Worm (Caenorhabditis elegans): ENCODE data around the gene K08D10.14.
"Not testable (repeated sequence)": the region's sequence is repeated elsewhere in the genome, so short reads cannot be mapped to it uniquely, and the experiment has no call there.

The K08D10.14 gene

ce11 chrIV:4140265-4140664 is 14.5 kb upstream of the K08D10.14 start, which contains the start of gene F49F1.18:
TSS of gene F49F1.18 (minus strand) at chrIV:4140365.
- TF ChIP-seq nhr-237 (tag; optimal IDR thresholded peaks at IDR 0.05) (no peak), nhr-10 (tag; optimal IDR thresholded peaks at IDR 0.05) (no peak), skn-1 (tag; optimal IDR thresholded peaks at IDR 0.05) (no peak), nhr-129 (tag; optimal IDR thresholded peaks at IDR 0.05) (no peak), ztf-4 (tag; optimal IDR thresholded peaks at IDR 0.05) (no peak), nhr-12 (tag; optimal IDR thresholded peaks at IDR 0.05) (no peak), ama-1 (optimal IDR thresholded peaks at IDR 0.05) (no peak), sma-3 (GFP tag; optimal IDR thresholded peaks at IDR 0.05) (no peak), mdl-1 (tag; optimal IDR thresholded peaks at IDR 0.05) (no peak), elt-3 (tag; optimal IDR thresholded peaks at IDR 0.05) (no peak), R02D3.7 (tag; optimal IDR thresholded peaks at IDR 0.05) (no peak), ceh-16 (tag; optimal IDR thresholded peaks at IDR 0.05) (no peak), lin-39 (tag; optimal IDR thresholded peaks at IDR 0.05) (no peak), elt-1 (tag; optimal IDR thresholded peaks at IDR 0.05) (no peak), ZK546.5 (tag; optimal IDR thresholded peaks at IDR 0.05) (no peak), egl-27 (tag; optimal IDR thresholded peaks at IDR 0.05) (no peak), mbf-1 (tag; optimal IDR thresholded peaks at IDR 0.05) (no peak), peb-1 (tag; optimal IDR thresholded peaks at IDR 0.05) (no peak), mab-5 (tag; optimal IDR thresholded peaks at IDR 0.05) (no peak), sma-9 (GFP tag; optimal IDR thresholded peaks at IDR 0.05) (no peak), sma-9 (tag; optimal IDR thresholded peaks at IDR 0.05) (no peak)

- no peak for TF ChIP-seq snpc-4 (tag; optimal IDR thresholded peaks at IDR 0.05)
- no peak for TF ChIP-seq lin-13 (GFP tag; optimal IDR thresholded peaks at IDR 0.05)
Measured at ce11 chrIV:4141311-4141710, 13.4 kb upstream of the K08D10.14 start, which contains the start of gene F49F1.11. TSS of gene F49F1.11 (minus strand) at chrIV:4141411.

ce11 chrIV:4142986-4143385 is 11.8 kb upstream of the K08D10.14 start, which contains the start of gene F49F1.12:
TSS of gene F49F1.12 (minus strand) at chrIV:4143086.
- not testable (repeated sequence) for TF ChIP-seq F13H6.1 (tag; optimal IDR thresholded peaks at IDR 0.05); skn-1 (tag; optimal IDR thresholded peaks at IDR 0.05); Y55F3AM.14 (GFP tag; optimal IDR thresholded peaks at IDR 0.05)

- TF ChIP-seq ztf-11 (tag; optimal IDR thresholded peaks at IDR 0.05) (no peak), unc-55 (GFP tag; optimal IDR thresholded peaks at IDR 0.05) (no peak), egl-27 (tag; optimal IDR thresholded peaks at IDR 0.05) (no peak), nhr-12 (tag; optimal IDR thresholded peaks at IDR 0.05) (no peak), alr-1 (tag; optimal IDR thresholded peaks at IDR 0.05) (no peak), lin-11 (tag; optimal IDR thresholded peaks at IDR 0.05) (no peak), nhr-10 (tag; optimal IDR thresholded peaks at IDR 0.05) (no peak), unc-39 (tag; optimal IDR thresholded peaks at IDR 0.05) (no peak), nhr-25 (tag; optimal IDR thresholded peaks at IDR 0.05) (no peak), ztf-4 (tag; optimal IDR thresholded peaks at IDR 0.05) (no peak), Y55F3AM.14 (GFP tag; optimal IDR thresholded peaks at IDR 0.05) (no peak), crh-2 (tag; optimal IDR thresholded peaks at IDR 0.05) (no peak), R02D3.7 (tag; optimal IDR thresholded peaks at IDR 0.05) (no peak)
Measured at ce11 chrIV:4144784-4145183, 10.0 kb upstream of the K08D10.14 start, which contains the start of gene R07C12.3. TSS of gene R07C12.3 (plus strand) at chrIV:4145084.

- TF ChIP-seq nhr-77 (tag; optimal IDR thresholded peaks at IDR 0.05): no peak
- TF ChIP-seq unc-62 (GFP tag; optimal IDR thresholded peaks at IDR 0.05): no peak
- no peak for TF ChIP-seq mab-5 (tag; optimal IDR thresholded peaks at IDR 0.05)
- TF ChIP-seq fos-1 (tag; optimal IDR thresholded peaks at IDR 0.05): peak; percentile 91
Measured at ce11 chrIV:4147891-4148290, 6.8 kb upstream of the K08D10.14 start.

DNA sequence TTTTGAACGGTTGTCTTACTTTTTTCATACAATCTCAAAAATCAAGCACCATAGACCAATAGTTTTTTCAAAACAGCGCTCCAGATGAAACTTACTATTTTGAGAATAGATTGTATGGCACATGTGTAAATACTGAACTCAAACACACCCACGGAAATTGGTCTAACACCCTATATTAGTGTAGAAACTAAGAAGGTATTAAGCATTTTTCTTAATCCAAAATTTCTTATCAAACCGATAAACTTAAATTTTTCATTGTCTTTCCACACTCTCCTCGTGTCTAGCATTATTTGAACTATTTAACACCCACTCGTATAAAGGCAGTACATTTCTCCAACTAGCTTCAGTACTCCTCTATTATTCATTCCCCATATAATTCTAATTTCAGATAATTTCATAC is 4.6 kb upstream of the K08D10.14 start:
- TF ChIP-seq peb-1 (tag; optimal IDR thresholded peaks at IDR 0.05) (no peak), fos-1 (tag; optimal IDR thresholded peaks at IDR 0.05) (peak; percentile 9), ama-1 (optimal IDR thresholded peaks at IDR 0.05) (no peak), elt-3 (tag; optimal IDR thresholded peaks at IDR 0.05) (no peak)
